Fruit fly (Drosophila melanogaster) whole organism, embryonic: Measurements from ENCODE around the gene drm.
A peak's percentile ranks its signal among the peaks of the same experiment; 100 is the strongest.

ENCODE experiments used
- Adf1 ChIP-seq: fragments of 200-800 bp; sonication (Bioruptor generic); IDR thresholded peaks from 2 replicates; pipeline ENCODE4 v1.3.6; 2022; ENCODE audit warnings: missing biosample characterization, missing genetic modification characterization
- CG11695 ChIP-seq: fragments of 200-800 bp; sonication (Bioruptor generic); IDR thresholded peaks from 3 replicates; pipeline ENCODE4 v1.3.6; 2022; ENCODE audit warnings: missing biosample characterization, missing genetic modification characterization
- CG11696 ChIP-seq: fragments of 200-800 bp; sonication (Bioruptor generic); IDR thresholded peaks from 2 replicates; pipeline ENCODE4 v1.3.6; 2022; ENCODE audit warnings: missing biosample characterization, missing genetic modification characterization
- CG13287 ChIP-seq: fragments of 200-800 bp; sonication (Bioruptor generic); IDR thresholded peaks from 2 replicates; pipeline ENCODE4 v1.3.6; 2022; ENCODE audit warnings: missing biosample characterization, missing genetic modification characterization; ENCODE audit not compliant: partially characterized antibody
- CG13296 ChIP-seq: fragments of 200-800 bp; sonication (Bioruptor generic); optimal IDR thresholded peaks from 3 replicates; lab custom pipeline; 2018; ENCODE audit warnings: missing biosample characterization, mild to moderate bottlenecking, missing genetic modification characterization
- CG15601 ChIP-seq: fragments of 200-800 bp; sonication (Bioruptor generic); optimal IDR thresholded peaks from 3 replicates; lab custom pipeline; 2019; ENCODE audit warnings: missing biosample characterization, mild to moderate bottlenecking, missing genetic modification characterization, moderate library complexity
- CG17612 ChIP-seq: fragments of 200-800 bp; sonication (Bioruptor generic); IDR thresholded peaks from 2 replicates; pipeline ENCODE4 v1.3.6; 2022; ENCODE audit warnings: missing biosample characterization, missing genetic modification characterization
- CG1792 ChIP-seq: fragments of 200-800 bp; sonication (Bioruptor generic); optimal IDR thresholded peaks from 2 replicates; lab custom pipeline; 2016; ENCODE audit warnings: missing biosample characterization, missing genetic modification characterization
- CG1832 ChIP-seq: fragments of 200-800 bp; sonication (Bioruptor generic); optimal IDR thresholded peaks from 2 replicates; lab custom pipeline; 2017; ENCODE audit warnings: missing biosample characterization, mild to moderate bottlenecking, missing genetic modification characterization, inconsistent platforms
- CG3163 ChIP-seq: fragments of 200-800 bp; sonication (Bioruptor generic); optimal IDR thresholded peaks from 3 replicates; lab custom pipeline; 2016; ENCODE audit warnings: missing biosample characterization, missing genetic modification characterization
- CG32767 ChIP-seq: fragments of 200-800 bp; sonication (Bioruptor generic); IDR thresholded peaks from 2 replicates; pipeline ENCODE4 v1.3.6; 2022; ENCODE audit warnings: missing biosample characterization, missing genetic modification characterization
- CG6683 ChIP-seq: fragments of 200-800 bp; sonication (Bioruptor generic); optimal IDR thresholded peaks from 2 replicates; lab custom pipeline; 2017; ENCODE audit warnings: missing biosample characterization, mild to moderate bottlenecking, missing genetic modification characterization, missing genetic modification reagents
- CG6791 ChIP-seq: fragments of 200-800 bp; sonication (Bioruptor generic); IDR thresholded peaks from 3 replicates; pipeline ENCODE4 v1.3.6; 2022; ENCODE audit warnings: missing biosample characterization, missing genetic modification characterization; ENCODE audit not compliant: partially characterized antibody
- CG8924 ChIP-seq: fragments of 200-800 bp; optimal IDR thresholded peaks from 3 replicates; lab custom pipeline; 2019; ENCODE audit warnings: missing biosample characterization, mild to moderate bottlenecking, missing genetic modification characterization, moderate library complexity
- CG8944 ChIP-seq: fragments of 200-800 bp; sonication (Bioruptor generic); optimal IDR thresholded peaks from 3 replicates; lab custom pipeline; 2016; ENCODE audit warnings: missing biosample characterization, missing genetic modification characterization
- D ChIP-seq, 2 experiments: fragments of 200-800 bp in 1 of 2; fragments of >200 bp in 1 of 2; sonication (Bioruptor generic) in 1 of 2; optimal IDR thresholded peaks; 2 replicates in 1 of 2; 3 replicates in 1 of 2; lab custom pipeline; 2017; ENCODE audit warnings: mild to moderate bottlenecking in 1 of 2, missing biosample characterization in 1 of 2, missing genetic modification characterization in 1 of 2, missing genetic modification reagents in 1 of 2
- Drgx ChIP-seq: fragments of 200-800 bp; sonication (Bioruptor generic); IDR thresholded peaks from 2 replicates; pipeline ENCODE4 v1.3.6; 2022; ENCODE audit warnings: missing biosample characterization, missing genetic modification characterization
- Ets97D ChIP-seq: fragments of 200-800 bp; sonication (Bioruptor generic); optimal IDR thresholded peaks from 3 replicates; lab custom pipeline; 2016; ENCODE audit warnings: missing biosample characterization, missing genetic modification characterization
- Fer2 ChIP-seq: fragments of 200-800 bp; sonication (Bioruptor generic); optimal IDR thresholded peaks from 2 replicates; lab custom pipeline; 2018; ENCODE audit warnings: missing biosample characterization, mild to moderate bottlenecking, missing genetic modification characterization, moderate library complexity
- Gug ChIP-seq: fragments of 200-800 bp; sonication (Bioruptor generic); IDR thresholded peaks from 4 replicates; pipeline ENCODE4 v1.3.6; 2022; ENCODE audit warnings: missing biosample characterization, missing genetic modification characterization
- MESR4 ChIP-seq: fragments of 200-800 bp; sonication (Bioruptor generic); optimal IDR thresholded peaks from 2 replicates; lab custom pipeline; 2018; ENCODE audit warnings: missing biosample characterization, mild to moderate bottlenecking, missing genetic modification characterization, moderate library complexity
- MTF-1 ChIP-seq: fragments of 200-800 bp; sonication (Bioruptor generic); optimal IDR thresholded peaks from 2 replicates; lab custom pipeline; 2018; ENCODE audit warnings: missing biosample characterization, mild to moderate bottlenecking, missing genetic modification characterization, borderline replicate concordance
- Max ChIP-seq: fragments of 200-800 bp; sonication (Bioruptor generic); optimal IDR thresholded peaks from 2 replicates; lab custom pipeline; 2016; ENCODE audit warnings: missing biosample characterization, mild to moderate bottlenecking, missing genetic modification characterization
- Meics ChIP-seq: fragments of 200-800 bp; sonication (Bioruptor generic); optimal IDR thresholded peaks from 2 replicates; lab custom pipeline; 2017; ENCODE audit warnings: missing biosample characterization, mild to moderate bottlenecking, missing genetic modification characterization
- Nf-YA ChIP-seq: fragments of 200-800 bp; sonication (Bioruptor generic); IDR thresholded peaks from 2 replicates; pipeline ENCODE4 v1.3.6; 2022; ENCODE audit warnings: missing biosample characterization, missing genetic modification characterization
- Nf-YC ChIP-seq: fragments of 200-800 bp; optimal IDR thresholded peaks from 3 replicates; lab custom pipeline; 2019; ENCODE audit warnings: missing biosample characterization, mild to moderate bottlenecking, missing genetic modification characterization, moderate library complexity
- Ptx1 ChIP-seq: fragments of 200-800 bp; sonication (Bioruptor generic); IDR thresholded peaks from 2 replicates; pipeline ENCODE4 v1.3.6; 2022; ENCODE audit warnings: missing biosample characterization, missing genetic modification characterization
- Rx ChIP-seq: fragments of 200-800 bp; sonication (Bioruptor generic); IDR thresholded peaks from 2 replicates; pipeline ENCODE4 v1.3.6; 2022; ENCODE audit warnings: missing biosample characterization, missing genetic modification characterization
- Sox102F ChIP-seq: fragments of 200-800 bp; sonication (Bioruptor generic); optimal IDR thresholded peaks from 2 replicates; lab custom pipeline; 2018; ENCODE audit warnings: missing biosample characterization, mild to moderate bottlenecking, missing genetic modification characterization, moderate library complexity
- Spps ChIP-seq: fragments of 200-800 bp; sonication (Bioruptor generic); optimal IDR thresholded peaks from 2 replicates; lab custom pipeline; 2018; ENCODE audit warnings: missing biosample characterization, mild to moderate bottlenecking, missing genetic modification characterization
- Sry-δ ChIP-seq: fragments of 200-800 bp; sonication (Bioruptor generic); optimal IDR thresholded peaks from 2 replicates; lab custom pipeline; 2016; ENCODE audit warnings: missing biosample characterization, missing genetic modification characterization
- ara ChIP-seq: fragments of 200-800 bp; sonication (Bioruptor generic); IDR thresholded peaks from 2 replicates; pipeline ENCODE4 v1.3.6; 2022; ENCODE audit warnings: missing biosample characterization, missing genetic modification characterization
- cad ChIP-seq: fragments of >200 bp; optimal IDR thresholded peaks from 2 replicates; lab custom pipeline; 2017; ENCODE audit warnings: missing biosample characterization, missing genetic modification characterization
- cato ChIP-seq: fragments of 200-800 bp; sonication (Bioruptor generic); optimal IDR thresholded peaks from 2 replicates; lab custom pipeline; 2016; ENCODE audit warnings: missing biosample characterization, missing genetic modification characterization, borderline replicate concordance
- cg ChIP-seq: fragments of 200-800 bp; sonication (Bioruptor generic); optimal IDR thresholded peaks from 3 replicates; lab custom pipeline; 2019; ENCODE audit warnings: missing biosample characterization, mild to moderate bottlenecking, missing genetic modification characterization, moderate library complexity
- corto ChIP-seq: fragments of 200-800 bp; sonication (Bioruptor generic); optimal IDR thresholded peaks from 2 replicates; lab custom pipeline; 2016; ENCODE audit warnings: missing biosample characterization, mild to moderate bottlenecking, missing genetic modification characterization, moderate library complexity
- danr ChIP-seq: fragments of 200-800 bp; sonication (Bioruptor generic); IDR thresholded peaks from 2 replicates; pipeline ENCODE4 v1.3.6; 2022; ENCODE audit warnings: missing biosample characterization, missing genetic modification characterization
- disco-r ChIP-seq: fragments of 200-800 bp; sonication (Bioruptor generic); optimal IDR thresholded peaks from 2 replicates; lab custom pipeline; 2016; ENCODE audit warnings: missing biosample characterization, missing genetic modification characterization
- ems ChIP-seq: fragments of 200-800 bp; sonication (Bioruptor generic); optimal IDR thresholded peaks from 3 replicates; lab custom pipeline; 2016; ENCODE audit warnings: missing biosample characterization, missing genetic modification characterization
- ewg ChIP-seq: fragments of 200-800 bp; sonication (Bioruptor generic); optimal IDR thresholded peaks from 3 replicates; lab custom pipeline; 2017; ENCODE audit warnings: mild to moderate bottlenecking, missing biosample characterization, missing genetic modification reagents, missing genetic modification characterization
- her ChIP-seq: fragments of 200-800 bp; sonication (Bioruptor generic); optimal IDR thresholded peaks from 2 replicates; lab custom pipeline; 2016; ENCODE audit warnings: missing biosample characterization, missing genetic modification characterization
- insv ChIP-seq, 2 experiments: fragments of 200-800 bp; sonication (Bioruptor generic); optimal IDR thresholded peaks; 3 replicates each; lab custom pipeline; 2016 to 2018; ENCODE audit warnings: missing biosample characterization in 2 of 2, missing genetic modification characterization in 2 of 2
- jing ChIP-seq: fragments of 200-800 bp; sonication (Bioruptor generic); optimal IDR thresholded peaks from 2 replicates; lab custom pipeline; 2018; ENCODE audit warnings: missing biosample characterization, mild to moderate bottlenecking, missing genetic modification characterization
- kah ChIP-seq: fragments of 200-800 bp; sonication (Bioruptor generic); optimal IDR thresholded peaks from 2 replicates; lab custom pipeline; 2018; ENCODE audit warnings: missing biosample characterization, mild to moderate bottlenecking, missing genetic modification characterization
- maf-S ChIP-seq: fragments of 200-800 bp; sonication (Bioruptor generic); optimal IDR thresholded peaks from 2 replicates; lab custom pipeline; 2016; ENCODE audit warnings: missing biosample characterization, missing genetic modification characterization
- odd ChIP-seq: fragments of 200-800 bp; sonication (Bioruptor generic); optimal IDR thresholded peaks from 2 replicates; lab custom pipeline; 2017; ENCODE audit warnings: missing biosample characterization, mild to moderate bottlenecking, missing genetic modification characterization
- repo ChIP-seq: fragments of 200-800 bp; sonication (Bioruptor generic); optimal IDR thresholded peaks from 2 replicates; lab custom pipeline; 2016; ENCODE audit warnings: missing biosample characterization, missing genetic modification characterization
- sc ChIP-seq, 3 experiments: fragments of >200 bp in 2 of 3; fragments of 200-800 bp in 1 of 3; sonication (Bioruptor generic) in 1 of 3; optimal IDR thresholded peaks; 2 replicates in 2 of 3; 3 replicates in 1 of 3; lab custom pipeline; 2017; ENCODE audit warnings: mild to moderate bottlenecking in 1 of 3, missing biosample characterization in 1 of 3, missing genetic modification characterization in 1 of 3, missing genetic modification reagents in 1 of 3
- tap ChIP-seq: fragments of 200-800 bp; optimal IDR thresholded peaks from 3 replicates; lab custom pipeline; 2019; ENCODE audit warnings: missing biosample characterization, mild to moderate bottlenecking, missing genetic modification characterization, moderate library complexity
- tll ChIP-seq, 2 experiments: fragments of 200-800 bp in 1 of 2; fragments of >200 bp in 1 of 2; sonication (Bioruptor generic) in 1 of 2; optimal IDR thresholded peaks; 2 replicates each; lab custom pipeline; 2017 to 2019; ENCODE audit warnings: missing biosample characterization in 2 of 2, missing genetic modification characterization in 2 of 2, mild to moderate bottlenecking in 1 of 2, moderate library complexity in 1 of 2
- yki ChIP-seq: fragments of >200 bp; optimal IDR thresholded peaks from 3 replicates; lab custom pipeline; 2018

The drm gene

dm6 chr2L:3539412-3539743 lies 331 bp downstream of the drm start:
- TF ChIP-seq danr (GFP tag; lab: Robert Waterston, UW): no peak
- no peak for TF ChIP-seq CG11696 (GFP tag; lab: Robert Waterston, UW)
- TF ChIP-seq MESR4 (GFP tag; lab: Kevin White, UChicago): no peak
- no peak for TF ChIP-seq ems (GFP tag; lab: Kevin White, UChicago)
- no peak for TF ChIP-seq Spps (tag; lab: Kevin White, UChicago)
- TF ChIP-seq cato (GFP tag; lab: Kevin White, UChicago): no peak
- TF ChIP-seq insv (GFP tag; optimal IDR thresholded peaks at IDR 0.05; lab: Kevin White, UChicago): no peak
- no peak for TF ChIP-seq disco-r (GFP tag; lab: Kevin White, UChicago)
- TF ChIP-seq CG1792 (GFP tag; lab: Kevin White, UChicago): no peak
- TF ChIP-seq cg (GFP tag; lab: Kevin White, UChicago): peak; percentile 72
- no peak for TF ChIP-seq Sry-δ (GFP tag; lab: Kevin White, UChicago)
- TF ChIP-seq MTF-1 (GFP tag; lab: Kevin White, UChicago): no peak
- no peak for TF ChIP-seq Sox102F
- TF ChIP-seq CG1832: peak; percentile 69
- TF ChIP-seq Adf1: peak; percentile 88
- no peak for TF ChIP-seq corto (GFP tag; lab: Kevin White, UChicago)
- TF ChIP-seq repo (GFP tag; lab: Kevin White, UChicago): no peak
- TF ChIP-seq CG3163 (GFP tag; lab: Kevin White, UChicago): no peak
- TF ChIP-seq yki: no peak
- peak; percentile 15 for TF ChIP-seq Nf-YC (tag; lab: Kevin White, UChicago)
- no peak for TF ChIP-seq CG11695 (GFP tag; lab: Robert Waterston, UW)
- no peak for TF ChIP-seq her (GFP tag; lab: Kevin White, UChicago)
- no peak for TF ChIP-seq maf-S (GFP tag; lab: Kevin White, UChicago)
- no peak for TF ChIP-seq Ets97D
- TF ChIP-seq Meics: no peak
- TF ChIP-seq jing (GFP tag; lab: Kevin White, UChicago): no peak
- TF ChIP-seq Rx (GFP tag; lab: Robert Waterston, UW): no peak
- no peak for TF ChIP-seq CG15601
- peak; percentile 46; the same call in 1 of the 3 replicates for TF ChIP-seq CG6791 (GFP tag; lab: Robert Waterston, UW)
- TF ChIP-seq CG8924 (tag; lab: Kevin White, UChicago): no peak
- no peak for TF ChIP-seq kah (GFP tag; lab: Kevin White, UChicago)
- TF ChIP-seq ara (GFP tag; lab: Robert Waterston, UW): 0 out of 2 replicates have a peak, but pooled peaks have one; percentile 14
- TF ChIP-seq tap (tag; lab: Kevin White, UChicago): no peak
- TF ChIP-seq ewg (GFP tag; lab: Kevin White, UChicago): peak; percentile 51
- no peak for TF ChIP-seq cad (GFP tag; lab: Kevin White, UChicago)
- no peak for TF ChIP-seq Max (GFP tag; lab: Kevin White, UChicago)
- TF ChIP-seq Fer2: no peak
- no peak for TF ChIP-seq tll (GFP tag; optimal IDR thresholded peaks at IDR 0.05; lab: Kevin White, UChicago)
- no peak for TF ChIP-seq Drgx (GFP tag; lab: Robert Waterston, UW)
- no peak for TF ChIP-seq CG17612 (GFP tag; lab: Robert Waterston, UW)
- no peak for TF ChIP-seq CG8944 (GFP tag; lab: Kevin White, UChicago)
- TF ChIP-seq Gug: no peak
- no peak for TF ChIP-seq D (optimal IDR thresholded peaks at IDR 0.05; lab: Kevin White, UChicago)
- no peak for TF ChIP-seq D (GFP tag; optimal IDR thresholded peaks at IDR 0.05; lab: Kevin White, UChicago)
- no peak for TF ChIP-seq Nf-YA (GFP tag; lab: Robert Waterston, UW)
- no peak for TF ChIP-seq Ptx1
- TF ChIP-seq CG13287 (GFP tag; lab: Robert Waterston, UW): no peak
- TF ChIP-seq sc (optimal IDR thresholded peaks at IDR 0.05; lab: Kevin White, UChicago): no peak
- TF ChIP-seq sc (GFP tag; optimal IDR thresholded peaks at IDR 0.05; lab: Kevin White, UChicago): no peak
- TF ChIP-seq CG6683 (GFP tag; lab: Kevin White, UChicago): no peak
- no peak for TF ChIP-seq CG13296 (GFP tag; lab: Kevin White, UChicago)
- no peak for TF ChIP-seq CG32767
- peak; percentile 91 for TF ChIP-seq odd (GFP tag; lab: Kevin White, UChicago)
